Fruit fly (Drosophila melanogaster): ENCODE data around the gene snf.

DNA sequence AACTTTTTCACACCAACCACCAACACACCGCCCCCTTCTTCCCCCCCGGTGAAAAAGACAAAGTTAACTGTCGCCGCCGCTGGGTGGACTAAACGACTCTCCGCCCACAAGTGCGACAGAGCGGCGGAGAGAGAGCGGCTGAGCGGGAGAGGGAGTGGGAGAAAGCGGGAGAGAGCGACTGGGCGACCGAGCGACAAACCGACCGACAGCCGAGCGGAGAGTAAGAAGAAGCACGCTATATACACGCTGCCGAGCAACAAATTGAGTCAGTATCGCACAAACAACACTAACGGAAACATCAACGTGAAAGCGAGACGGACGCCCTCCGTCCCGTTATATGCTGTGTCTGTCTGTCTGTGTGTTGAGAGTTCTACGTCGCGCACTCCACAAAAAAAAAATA, 30.9 kb downstream of the snf start, which contains the start of gene SK:
- TF ChIP-seq CG11560 (tag; IDR thresholded peaks at IDR 0.05) (no peak), Dbx (GFP tag; IDR thresholded peaks at IDR 0.05) (0 out of 3 replicates have a peak, but pooled peaks have one; percentile 22)

Data from whole organism, embryonic.